Worm (Caenorhabditis elegans) whole organism, L3 larva: Measurements from ENCODE around the gene sptl-1.

Source experiments
- ceh-16 ChIP-seq: sonication (generic microtip); optimal IDR thresholded peaks from 2 replicates; lab custom pipeline; 2017; ENCODE audit warnings: missing biosample characterization, missing genetic modification characterization
- pqm-1 ChIP-seq: fragments of 150-350 bp; optimal IDR thresholded peaks from 2 replicates; lab custom pipeline; 2017; ENCODE audit warnings: missing biosample characterization, missing genetic modification characterization, inconsistent platforms

DNA sequence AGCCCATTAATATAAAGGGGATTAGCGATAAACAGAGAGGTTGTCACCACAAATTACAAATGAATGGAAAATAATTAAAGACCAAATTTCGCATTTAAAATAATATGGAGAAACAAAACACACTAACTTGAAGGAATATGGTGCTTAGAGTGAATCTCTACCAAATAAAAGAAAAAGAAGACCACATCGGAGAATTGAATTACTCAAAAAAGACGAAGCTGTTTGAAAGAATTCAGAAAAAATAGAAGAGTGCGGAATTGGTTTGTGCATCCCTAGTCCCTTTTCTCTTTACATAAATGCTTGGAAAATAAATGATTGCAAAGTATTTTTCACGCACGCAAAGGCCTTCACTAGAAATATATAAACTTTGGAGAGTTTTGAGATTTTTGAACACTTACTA, 22.4 kb downstream of the sptl-1 start:
- no peak for TF ChIP-seq ceh-16 (tag; lab: Kevin White, UChicago)
- no peak for TF ChIP-seq pqm-1
